Worm (Caenorhabditis elegans) whole organism, midembryonic: ENCODE measurements around the gene cest-28.

Experiments used
- T22C8.4 ChIP-seq: fragments of 200-800 bp; sonication (Bioruptor generic); IDR thresholded peaks from 2 replicates; pipeline ENCODE4 v1.3.6; 2022; ENCODE audit warnings: missing genetic modification characterization, missing compliant biosample characterization
- cog-1 ChIP-seq: sonication (generic microtip); optimal IDR thresholded peaks from 2 replicates; lab custom pipeline; 2016; ENCODE audit warnings: missing genetic modification characterization, missing compliant biosample characterization
- flt-1 ChIP-seq: fragments of 200-800 bp; sonication (Bioruptor generic); IDR thresholded peaks from 2 replicates; pipeline ENCODE4 v1.3.6; 2022; ENCODE audit warnings: missing genetic modification characterization, missing compliant biosample characterization
- klf-2 ChIP-seq: fragments of 200-800 bp; sonication (Bioruptor generic); conservative IDR thresholded peaks from 2 replicates; pipeline ENCODE4 v1.3.6; 2022; ENCODE audit warnings: missing genetic modification reagents, missing genetic modification characterization, missing compliant biosample characterization
- med-1 ChIP-seq: sonication (generic microtip); optimal IDR thresholded peaks from 2 replicates; lab custom pipeline; 2017; ENCODE audit warnings: missing genetic modification characterization, mild to moderate bottlenecking, missing compliant biosample characterization, antibody characterized with exemption, missing genetic modification reagents; ENCODE audit not compliant: insufficient read depth
- ref-1 ChIP-seq: fragments of 200-800 bp; sonication (Bioruptor generic); conservative IDR thresholded peaks from 2 replicates; pipeline ENCODE4 v1.3.6; 2022; ENCODE audit warnings: missing genetic modification reagents, missing genetic modification characterization, missing compliant biosample characterization
- tab-1 ChIP-seq: fragments of 200-800 bp; sonication (Bioruptor generic); IDR thresholded peaks from 2 replicates; pipeline ENCODE4 v1.3.6; 2022; ENCODE audit warnings: missing genetic modification characterization, missing compliant biosample characterization
- ztf-23 ChIP-seq: fragments of 200-800 bp; sonication (Bioruptor generic); IDR thresholded peaks from 2 replicates; pipeline ENCODE4 v1.3.6; 2022; ENCODE audit warnings: missing genetic modification reagents, missing genetic modification characterization, missing compliant biosample characterization
- ztf-29 ChIP-seq: fragments of 200-800 bp; sonication (Bioruptor generic); IDR thresholded peaks from 2 replicates; pipeline ENCODE4 v1.3.6; 2022; ENCODE audit warnings: missing genetic modification reagents, missing genetic modification characterization, missing compliant biosample characterization

cest-28 gene

DNA sequence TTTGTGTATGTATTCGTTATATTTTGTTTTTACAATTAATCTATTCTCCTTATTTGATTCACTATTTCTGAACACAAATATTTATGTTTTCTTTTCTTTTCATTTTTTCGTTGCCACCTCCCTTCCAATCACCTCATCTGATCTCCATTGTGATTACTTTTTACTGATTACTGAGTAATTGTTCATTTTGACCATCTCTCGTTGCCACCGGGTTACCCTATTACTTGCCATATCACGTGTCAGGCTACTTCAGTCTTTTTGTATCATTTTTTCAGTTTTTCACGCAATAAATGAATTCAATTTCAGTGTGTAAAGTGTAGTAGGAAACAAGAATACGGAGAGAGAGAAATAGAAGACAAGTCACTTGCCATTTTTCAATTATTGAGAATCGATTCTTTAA, 17.6 kb upstream of the cest-28 start, which contains the start of gene T10H9.8:
T10H9.8 (plus strand) TSS at position 301 of the 400 bp plus-strand sequence.
- no peak for TF ChIP-seq ref-1 (GFP tag; lab: Robert Waterston, UW)
- no peak for TF ChIP-seq klf-2 (GFP tag; lab: Robert Waterston, UW)
- TF ChIP-seq tab-1, result no peak
- no peak for TF ChIP-seq flt-1 (GFP tag; lab: Robert Waterston, UW)
- TF ChIP-seq cog-1 (tag; lab: Kevin White, UChicago), result no peak
- no peak for TF ChIP-seq T22C8.4 (GFP tag; lab: Robert Waterston, UW)
- TF ChIP-seq med-1 (GFP tag; lab: Kevin White, UChicago), result no peak
- no peak for TF ChIP-seq ztf-29
- TF ChIP-seq ztf-23 (GFP tag; lab: Robert Waterston, UW), result no peak

DNA sequence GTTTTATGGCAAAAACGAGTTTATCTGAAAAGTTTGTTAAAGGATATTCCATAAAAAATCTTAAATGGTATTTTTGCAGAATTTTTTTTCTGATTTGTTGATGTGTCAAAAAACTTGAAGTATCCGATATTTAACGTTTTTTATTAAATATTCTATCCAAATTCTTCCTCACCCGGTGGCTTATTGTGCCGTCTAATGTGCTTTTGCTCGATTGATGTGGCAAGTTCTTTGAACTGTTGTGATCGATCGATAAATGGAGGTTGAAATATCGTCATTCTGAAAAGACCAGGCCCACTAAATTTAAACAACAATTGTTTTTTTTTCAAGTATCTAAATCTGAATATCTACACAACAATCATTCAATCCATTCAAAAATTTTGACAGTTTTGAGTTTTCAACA, 14.4 kb upstream of the cest-28 start, which contains the start of gene syx-18:
syx-18 (minus strand) TSS at position 276 of the 400 bp plus-strand sequence.
- TF ChIP-seq ztf-23 (GFP tag; lab: Robert Waterston, UW) (no peak), ztf-29 (no peak), flt-1 (GFP tag; lab: Robert Waterston, UW) (no peak), klf-2 (GFP tag; lab: Robert Waterston, UW) (no peak)

DNA sequence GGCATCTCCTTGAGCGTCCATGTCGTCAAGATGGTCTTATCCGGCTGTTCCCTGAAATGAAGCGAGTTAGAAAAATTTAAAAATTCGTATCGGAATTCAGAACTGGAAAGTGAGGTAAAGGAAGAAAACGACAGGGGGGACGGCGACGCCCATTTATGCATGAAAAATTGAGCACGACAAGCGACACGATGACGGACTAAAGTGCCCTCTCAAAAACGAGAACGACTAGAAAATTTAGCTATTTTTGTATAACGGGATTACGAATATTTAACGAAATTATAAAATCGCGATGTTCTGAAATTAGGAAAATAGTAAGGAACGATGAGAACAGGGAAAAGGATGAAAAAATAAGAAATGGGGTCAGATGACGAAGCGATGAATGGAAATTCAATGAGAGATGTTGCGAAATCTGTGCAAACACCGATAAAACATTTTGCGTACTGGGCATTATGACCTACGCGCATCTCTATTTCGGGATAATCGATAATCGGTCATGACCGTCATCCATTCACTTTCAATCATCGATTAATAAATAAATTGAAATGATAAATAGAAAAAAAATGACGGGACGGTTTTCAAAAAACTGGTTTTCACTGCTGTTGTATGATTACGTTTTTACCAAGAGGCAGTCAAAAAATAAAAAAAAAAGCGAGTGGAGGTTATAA, 13.0 kb upstream of the cest-28 start, which contains the start of gene snb-1:
snb-1 (minus strand) TSS at position 51 of the 665 bp plus-strand sequence.
- TF ChIP-seq klf-2 (GFP tag; lab: Robert Waterston, UW) (no peak), T22C8.4 (GFP tag; lab: Robert Waterston, UW) (peak; percentile 89)

DNA sequence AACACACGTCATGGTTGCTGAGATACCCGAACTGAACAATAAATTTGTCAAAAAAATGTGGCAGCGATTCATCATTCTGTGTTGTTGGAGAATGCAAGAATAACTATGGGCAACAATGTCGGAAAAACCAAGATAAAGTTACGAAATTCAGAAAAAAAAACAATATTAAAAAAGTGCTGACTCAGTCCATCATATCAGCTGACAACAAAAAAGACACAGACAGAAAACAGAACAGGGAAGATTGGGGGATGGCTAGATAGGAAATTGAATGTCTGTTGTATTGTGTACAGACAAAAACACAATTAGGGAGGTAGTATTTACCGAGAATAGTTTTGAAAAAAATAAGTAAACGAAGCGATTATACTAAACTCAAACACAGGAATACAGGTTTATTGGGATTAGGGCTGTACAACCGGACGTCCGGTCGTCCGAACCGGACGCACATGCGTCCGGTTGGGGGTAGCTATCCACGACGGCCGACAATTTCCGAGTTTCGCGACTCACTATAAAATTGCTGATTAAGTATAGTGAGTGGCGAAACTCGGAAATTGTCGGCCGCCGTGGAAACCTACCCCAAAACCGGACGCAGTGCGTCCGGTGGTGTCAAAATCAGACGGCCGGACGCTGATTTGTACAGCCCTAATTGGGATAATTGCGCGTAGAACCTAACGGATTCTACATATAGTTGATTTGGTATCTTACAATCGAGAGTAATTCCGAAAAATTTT, 11.9 kb upstream of the cest-28 start:
- TF ChIP-seq ztf-29 (no peak), med-1 (GFP tag; lab: Kevin White, UChicago) (no peak), T22C8.4 (GFP tag; lab: Robert Waterston, UW) (no peak), ztf-23 (GFP tag; lab: Robert Waterston, UW) (no peak), tab-1 (no peak), flt-1 (GFP tag; lab: Robert Waterston, UW) (no peak), klf-2 (GFP tag; lab: Robert Waterston, UW) (no peak), cog-1 (tag; lab: Kevin White, UChicago) (no peak), ref-1 (GFP tag; lab: Robert Waterston, UW) (no peak)

DNA sequence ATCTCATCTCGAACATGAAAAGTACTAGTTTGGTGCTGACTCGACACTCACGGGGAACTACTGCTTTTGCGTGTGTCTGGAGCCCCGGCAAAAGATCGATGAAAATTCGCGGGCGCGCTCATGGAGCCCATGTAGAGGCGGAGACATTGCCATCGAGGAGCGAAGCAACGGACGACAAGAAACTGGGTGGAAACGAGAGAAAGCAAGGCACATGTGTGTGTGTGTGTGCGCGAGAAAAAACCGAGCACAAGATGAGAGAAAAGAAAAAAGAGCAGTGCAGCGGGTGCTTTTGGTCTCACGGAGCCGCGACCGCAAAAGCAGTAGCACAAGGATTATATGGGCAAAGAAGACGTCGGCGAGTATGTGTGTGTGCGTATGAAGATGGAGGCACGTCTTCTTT, 10.9 kb upstream of the cest-28 start:
- TF ChIP-seq med-1 (GFP tag; lab: Kevin White, UChicago) (no peak), T22C8.4 (GFP tag; lab: Robert Waterston, UW) (no peak), klf-2 (GFP tag; lab: Robert Waterston, UW) (no peak), flt-1 (GFP tag; lab: Robert Waterston, UW) (no peak), cog-1 (tag; lab: Kevin White, UChicago) (no peak), ztf-23 (GFP tag; lab: Robert Waterston, UW) (no peak), tab-1 (no peak), ztf-29 (no peak), ref-1 (GFP tag; lab: Robert Waterston, UW) (no peak)

DNA sequence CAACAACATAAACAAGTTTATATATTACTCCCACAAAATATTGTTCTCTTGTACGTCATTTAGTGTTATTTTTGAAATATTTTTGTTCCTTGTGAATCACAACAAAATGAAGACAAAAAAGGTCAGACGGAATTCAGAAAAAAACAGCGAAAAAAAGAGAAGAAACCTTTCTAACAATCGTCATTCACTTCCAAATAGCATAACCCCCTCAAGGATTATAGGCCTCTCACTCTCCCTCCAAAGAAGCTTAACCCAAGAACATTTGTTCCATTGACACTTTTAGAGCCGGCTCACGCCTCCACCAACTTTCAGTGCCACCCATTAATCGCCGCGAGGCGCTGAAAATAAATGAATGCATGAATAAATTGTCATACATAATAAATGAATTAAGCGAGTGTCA, 10.1 kb upstream of the cest-28 start:
- TF ChIP-seq ztf-29 (no peak), cog-1 (tag; lab: Kevin White, UChicago) (no peak), ztf-23 (GFP tag; lab: Robert Waterston, UW) (no peak), tab-1 (no peak), klf-2 (GFP tag; lab: Robert Waterston, UW) (no peak), ref-1 (GFP tag; lab: Robert Waterston, UW) (no peak), flt-1 (GFP tag; lab: Robert Waterston, UW) (no peak), med-1 (GFP tag; lab: Kevin White, UChicago) (no peak), T22C8.4 (GFP tag; lab: Robert Waterston, UW) (no peak)

DNA sequence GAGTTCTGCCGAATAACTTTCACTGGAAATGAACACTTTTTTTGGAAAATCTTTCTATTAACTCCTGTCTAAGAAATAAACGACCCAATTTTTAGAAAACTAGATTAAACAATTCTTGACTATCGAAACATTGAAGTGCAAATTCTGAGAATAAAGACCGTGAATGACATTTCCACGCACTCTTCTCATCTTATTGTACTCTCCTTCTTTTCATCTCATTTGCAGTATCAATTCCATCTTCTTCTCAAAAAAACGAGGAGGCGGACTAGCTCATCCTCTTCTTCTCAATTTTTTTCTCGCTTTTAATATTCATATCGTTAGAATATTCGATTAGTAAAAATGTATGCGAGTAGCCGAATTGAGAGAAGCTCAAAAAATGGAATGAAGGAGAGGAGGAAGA, 8.0 kb upstream of the cest-28 start:
- TF ChIP-seq klf-2 (GFP tag; lab: Robert Waterston, UW) (no peak), T22C8.4 (GFP tag; lab: Robert Waterston, UW) (no peak), med-1 (GFP tag; lab: Kevin White, UChicago) (no peak), ref-1 (GFP tag; lab: Robert Waterston, UW) (no peak), flt-1 (GFP tag; lab: Robert Waterston, UW) (no peak), ztf-29 (no peak)

DNA sequence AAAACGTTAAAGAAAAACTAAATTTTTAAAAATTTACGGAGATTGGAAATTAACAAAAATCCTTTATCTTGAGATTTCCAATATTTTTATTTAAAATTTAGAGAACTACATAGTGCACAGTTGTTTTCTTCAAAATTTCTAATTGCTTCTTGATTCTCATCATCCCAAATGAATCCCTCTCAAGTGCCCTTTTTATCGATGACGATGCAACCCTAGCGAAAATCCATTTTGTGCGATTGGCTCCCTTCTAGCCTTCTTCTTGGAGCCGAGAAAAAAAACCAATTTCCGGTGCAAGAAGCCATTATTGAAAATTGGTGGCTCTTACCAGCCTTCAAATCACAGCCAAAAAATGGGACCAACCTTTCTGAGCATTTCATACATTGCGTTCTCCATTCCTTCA, 7.1 kb upstream of the cest-28 start:
- TF ChIP-seq flt-1 (GFP tag; lab: Robert Waterston, UW), result no peak
- no peak for TF ChIP-seq med-1 (GFP tag; lab: Kevin White, UChicago)
- no peak for TF ChIP-seq T22C8.4 (GFP tag; lab: Robert Waterston, UW)
- TF ChIP-seq ztf-23 (GFP tag; lab: Robert Waterston, UW), result no peak
- no peak for TF ChIP-seq cog-1 (tag; lab: Kevin White, UChicago)
- TF ChIP-seq ztf-29, result no peak
- TF ChIP-seq ref-1 (GFP tag; lab: Robert Waterston, UW), result no peak
- no peak for TF ChIP-seq tab-1
- no peak for TF ChIP-seq klf-2 (GFP tag; lab: Robert Waterston, UW)

DNA sequence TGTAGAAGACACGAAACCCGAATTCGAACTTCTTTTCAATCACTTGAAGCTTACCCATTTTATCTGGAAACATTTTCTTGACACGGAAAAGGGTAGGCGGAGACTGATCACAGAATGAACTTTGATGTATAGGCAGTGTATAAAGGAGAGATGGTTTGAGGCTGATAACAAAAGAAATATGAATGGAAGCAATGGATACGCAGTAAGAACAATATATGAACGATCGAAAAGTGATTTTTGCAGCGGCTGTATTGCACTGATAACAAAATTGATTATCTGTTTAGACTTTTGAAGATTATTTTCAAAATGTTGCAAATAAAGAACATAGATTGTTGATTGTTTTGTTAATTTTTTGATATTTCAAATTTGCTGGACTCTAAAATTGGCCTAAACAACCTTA, 3.9 kb upstream of the cest-28 start, which contains the start of gene pmp-5:
pmp-5 (minus strand) TSS at position 63 of the 400 bp plus-strand sequence.
- TF ChIP-seq T22C8.4 (GFP tag; lab: Robert Waterston, UW) (no peak), ztf-29 (no peak), ztf-23 (GFP tag; lab: Robert Waterston, UW) (no peak), cog-1 (tag; lab: Kevin White, UChicago) (no peak), flt-1 (GFP tag; lab: Robert Waterston, UW) (no peak), klf-2 (GFP tag; lab: Robert Waterston, UW) (no peak), ref-1 (GFP tag; lab: Robert Waterston, UW) (no peak), tab-1 (no peak), med-1 (GFP tag; lab: Kevin White, UChicago) (no peak)
